Worm (Caenorhabditis elegans): ENCODE results near the gene dnj-19.

ce11 chrV:5490205-5490604, 14.5 kb downstream of the dnj-19 start, which contains the start of gene T05C3.6:
- TF ChIP-seq tbx-2 (tag; optimal IDR thresholded peaks at IDR 0.05), result no peak
- no peak for TF ChIP-seq unc-39 (tag; optimal IDR thresholded peaks at IDR 0.05)
- no peak for TF ChIP-seq aly-2 (tag; optimal IDR thresholded peaks at IDR 0.05)
- TF ChIP-seq ama-1 (optimal IDR thresholded peaks at IDR 0.05), result no peak
- TF ChIP-seq zag-1 (tag; optimal IDR thresholded peaks at IDR 0.05), result no peak
- TF ChIP-seq nhr-76 (tag; optimal IDR thresholded peaks at IDR 0.05), result no peak
- TF ChIP-seq unc-62 (GFP tag; optimal IDR thresholded peaks at IDR 0.05), result no peak
- no peak for TF ChIP-seq sea-2 (GFP tag; optimal IDR thresholded peaks at IDR 0.05)
- TF ChIP-seq skn-1 (tag; optimal IDR thresholded peaks at IDR 0.05), result no peak
- no peak for TF ChIP-seq lin-39 (tag; optimal IDR thresholded peaks at IDR 0.05)

Measured in whole organism, L3 larva.